Worm (Caenorhabditis elegans) whole organism, young adult: Measurements from ENCODE around the gene gck-2.

Source experiments
- B0261.1 ChIP-seq: sonication (generic microtip); optimal IDR thresholded peaks from 2 replicates; lab custom pipeline; 2016; ENCODE audit warnings: mild to moderate bottlenecking, missing genetic modification characterization, moderate library complexity, missing compliant biosample characterization
- Y79H2A.3 ChIP-seq: fragments of 200-800 bp; sonication (Bioruptor generic); conservative IDR thresholded peaks from 2 replicates; pipeline ENCODE4 v1.3.6; 2022; ENCODE audit warnings: missing genetic modification reagents, missing genetic modification characterization, missing compliant biosample characterization
- ZK185.1 ChIP-seq: sonication (generic microtip); optimal IDR thresholded peaks from 2 replicates; lab custom pipeline; 2016; ENCODE audit warnings: mild to moderate bottlenecking, missing genetic modification characterization, missing compliant biosample characterization; ENCODE audit not compliant: poor library complexity, severe bottlenecking
- ama-1 ChIP-seq, 3 experiments: fragments of 150-350 bp in 1 of 3; sonication (generic microtip) in 2 of 3; optimal IDR thresholded peaks; 2 replicates each; lab custom pipeline; 2014 to 2018; ENCODE audit warnings: missing biosample characterization in 2 of 3, missing genetic modification characterization in 2 of 3, missing genetic modification reagents in 2 of 3
- aptf-2 ChIP-seq: fragments of 200-800 bp; sonication (Bioruptor generic); conservative IDR thresholded peaks from 2 replicates; pipeline ENCODE4 v1.3.6; 2022; ENCODE audit warnings: missing genetic modification reagents, missing genetic modification characterization, missing compliant biosample characterization
- lag-1 ChIP-seq: fragments of 200-800 bp; sonication (Bioruptor generic); IDR thresholded peaks from 2 replicates; pipeline ENCODE4 v1.3.6; 2022; ENCODE audit warnings: missing genetic modification reagents, missing genetic modification characterization, missing compliant biosample characterization
- pha-4 ChIP-seq: fragments of 150-350 bp; sonication (generic microtip); optimal IDR thresholded peaks from 2 replicates; lab custom pipeline; 2014; ENCODE audit warnings: missing biosample characterization, missing genetic modification reagents, missing genetic modification characterization
- snpc-4 ChIP-seq, 5 experiments: fragments of 150-350 bp in 1 of 5; sonication (generic microtip) in 4 of 5; optimal IDR thresholded peaks; 2 replicates each; lab custom pipeline; 2014 to 2018; ENCODE audit warnings: missing genetic modification characterization in 5 of 5, missing biosample characterization in 3 of 5, antibody characterized with exemption in 2 of 5, mild to moderate bottlenecking in 2 of 5, missing compliant biosample characterization in 2 of 5, missing genotype in 2 of 5, moderate library complexity in 2 of 5, missing genetic modification reagents in 1 of 5
- unc-62 ChIP-seq: fragments of 150-350 bp; optimal IDR thresholded peaks from 2 replicates; lab custom pipeline; 2014; ENCODE audit warnings: missing biosample characterization, missing genetic modification reagents, missing genetic modification characterization
- zim-3 ChIP-seq: sonication (generic microtip); optimal IDR thresholded peaks from 2 replicates; lab custom pipeline; 2017; ENCODE audit warnings: mild to moderate bottlenecking, missing genetic modification characterization, moderate library complexity, missing compliant biosample characterization
- ztf-26 ChIP-seq: sonication (generic microtip); optimal IDR thresholded peaks from 2 replicates; lab custom pipeline; 2017; ENCODE audit warnings: missing genetic modification characterization, missing compliant biosample characterization

DNA sequence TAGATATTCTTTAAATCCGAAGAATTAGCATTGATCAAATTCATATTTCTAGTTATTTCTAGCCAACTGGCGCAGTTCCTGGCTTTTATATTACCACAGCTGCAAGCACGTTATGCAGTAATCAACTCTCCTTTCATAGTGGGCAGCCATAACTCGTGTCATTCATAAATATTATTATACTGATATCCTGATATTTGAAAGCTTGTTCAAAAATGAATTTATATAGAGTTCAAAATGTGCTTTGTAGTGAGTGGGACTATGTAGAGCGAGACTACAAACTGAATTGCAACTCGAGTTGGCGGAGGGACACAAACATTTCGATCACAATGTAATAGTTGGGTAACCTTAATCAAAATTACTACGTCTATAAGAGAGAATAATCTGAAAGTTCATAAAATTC, 20.8 kb downstream of the gck-2 start, which contains the start of gene srh-30:
- TF ChIP-seq B0261.1 (no peak), ztf-26 (tag; lab: Kevin White, UChicago) (no peak), pha-4 (tag; lab: Kevin White, UChicago) (no peak), Y79H2A.3 (no peak), snpc-4 (GFP tag; optimal IDR thresholded peaks at IDR 0.05; lab: Kevin White, UChicago) (no peak), snpc-4 (tag; optimal IDR thresholded peaks at IDR 0.05; lab: Kevin White, UChicago) (no peak), unc-62 (GFP tag; lab: Kevin White, UChicago) (no peak), zim-3 (tag; lab: Kevin White, UChicago) (no peak), ama-1 (optimal IDR thresholded peaks at IDR 0.05; lab: Kevin White, UChicago) (no peak), ama-1 (GFP tag; optimal IDR thresholded peaks at IDR 0.05; lab: Kevin White, UChicago) (no peak), lag-1 (no peak), aptf-2 (GFP tag; lab: Robert Waterston, UW) (no peak), ZK185.1 (tag; lab: Kevin White, UChicago) (no peak)
